Worm (Caenorhabditis elegans) whole organism, L4 larva: ENCODE data around the gene W04G3.5.

Experiments
- D1046.2 ChIP-seq: fragments of 200-800 bp; sonication (Bioruptor generic); IDR thresholded peaks from 2 replicates; pipeline ENCODE4 v1.3.6; 2022; ENCODE audit warnings: missing genetic modification characterization, missing compliant biosample characterization
- F49E8.2 ChIP-seq: sonication (generic microtip); optimal IDR thresholded peaks from 2 replicates; lab custom pipeline; 2016; ENCODE audit warnings: missing compliant biosample characterization, mild to moderate bottlenecking, missing genetic modification characterization, borderline replicate concordance
- Y105C5A.15 ChIP-seq: fragments of 200-800 bp; sonication (Bioruptor generic); IDR thresholded peaks from 2 replicates; pipeline ENCODE4 v1.3.6; 2022; ENCODE audit warnings: missing genetic modification characterization, missing compliant biosample characterization
- Y5F2A.4 ChIP-seq: fragments of 200-800 bp; sonication (Bioruptor generic); optimal IDR thresholded peaks from 2 replicates; lab custom pipeline; 2018; ENCODE audit warnings: mild to moderate bottlenecking, missing genetic modification characterization, missing compliant biosample characterization
- ZK337.2 ChIP-seq: fragments of 200-800 bp; sonication (Bioruptor generic); IDR thresholded peaks from 2 replicates; pipeline ENCODE4 v1.3.6; 2022; ENCODE audit warnings: missing genetic modification reagents, missing genetic modification characterization, missing compliant biosample characterization
- attf-4 ChIP-seq: sonication (generic microtip); optimal IDR thresholded peaks from 3 replicates; lab custom pipeline; 2017; ENCODE audit warnings: missing biosample characterization, missing genetic modification characterization
- ceh-28 ChIP-seq: fragments of 150-350 bp; optimal IDR thresholded peaks from 2 replicates; lab custom pipeline; 2014; ENCODE audit warnings: missing biosample characterization, missing genetic modification reagents, missing genetic modification characterization
- ceh-44 ChIP-seq: fragments of 200-800 bp; sonication (Bioruptor generic); IDR thresholded peaks from 2 replicates; pipeline ENCODE4 v1.3.6; 2022; ENCODE audit warnings: missing genetic modification reagents, missing genetic modification characterization, missing compliant biosample characterization
- ceh-62 ChIP-seq: sonication (generic microtip); optimal IDR thresholded peaks from 2 replicates; lab custom pipeline; 2017; ENCODE audit warnings: missing biosample characterization, missing genetic modification characterization
- ces-1 ChIP-seq: fragments of 150-350 bp; sonication (generic microtip); optimal IDR thresholded peaks from 4 replicates; lab custom pipeline; 2014; ENCODE audit warnings: missing biosample characterization, missing genetic modification reagents, missing genetic modification characterization
- cey-2 ChIP-seq: sonication (generic microtip); optimal IDR thresholded peaks from 3 replicates; lab custom pipeline; 2017; ENCODE audit warnings: missing genetic modification characterization, mild to moderate bottlenecking, missing compliant biosample characterization, antibody characterized with exemption, borderline replicate concordance; ENCODE audit not compliant: insufficient read depth
- ctbp-1 ChIP-seq: fragments of 200-800 bp; sonication (Bioruptor generic); IDR thresholded peaks from 2 replicates; pipeline ENCODE4 v1.3.6; 2022; ENCODE audit warnings: missing genetic modification reagents, missing genetic modification characterization, missing compliant biosample characterization
- daf-16 ChIP-seq, 3 experiments: sonication (generic microtip); optimal IDR thresholded peaks; 2 replicates each; lab custom pipeline; 2016 to 2017; ENCODE audit warnings: missing genetic modification characterization in 3 of 3, missing genetic modification reagents in 3 of 3, mild to moderate bottlenecking in 2 of 3, missing compliant biosample characterization in 2 of 3, missing biosample characterization in 1 of 3, moderate library complexity in 1 of 3
- daf-19 ChIP-seq: fragments of 200-800 bp; sonication (Bioruptor generic); conservative IDR thresholded peaks from 2 replicates; pipeline ENCODE4 v1.3.6; 2022; ENCODE audit warnings: missing genetic modification characterization, missing compliant biosample characterization
- daf-8 ChIP-seq: fragments of 200-800 bp; sonication (Bioruptor generic); IDR thresholded peaks from 2 replicates; pipeline ENCODE4 v1.3.6; 2022; ENCODE audit warnings: missing genetic modification characterization, missing compliant biosample characterization
- dmd-6 ChIP-seq: fragments of 200-800 bp; sonication (Bioruptor generic); IDR thresholded peaks from 2 replicates; pipeline ENCODE4 v1.3.6; 2022; ENCODE audit warnings: missing genetic modification reagents, missing genetic modification characterization, missing compliant biosample characterization
- dpl-1 ChIP-seq: fragments of 150-350 bp; optimal IDR thresholded peaks from 2 replicates; lab custom pipeline; 2014; ENCODE audit warnings: missing biosample characterization, missing genetic modification reagents, missing genetic modification characterization
- duxl-1 ChIP-seq: sonication (generic microtip); optimal IDR thresholded peaks from 2 replicates; lab custom pipeline; 2016; ENCODE audit warnings: mild to moderate bottlenecking, missing genetic modification characterization, moderate library complexity, missing compliant biosample characterization; ENCODE audit not compliant: poor library complexity
- dve-1 ChIP-seq: sonication (generic microtip); optimal IDR thresholded peaks from 2 replicates; lab custom pipeline; 2017; ENCODE audit warnings: antibody characterized with exemption, mild to moderate bottlenecking, missing genetic modification characterization, missing compliant biosample characterization; ENCODE audit not compliant: insufficient read depth
- fkh-10 ChIP-seq: fragments of 150-350 bp; optimal IDR thresholded peaks from 2 replicates; lab custom pipeline; 2014; ENCODE audit warnings: missing biosample characterization, missing genetic modification reagents, missing genetic modification characterization
- fos-1 ChIP-seq: fragments of 150-350 bp; optimal IDR thresholded peaks from 2 replicates; lab custom pipeline; 2014; ENCODE audit warnings: missing biosample characterization, missing genetic modification characterization
- gei-8 ChIP-seq: fragments of 200-800 bp; sonication (Bioruptor generic); optimal IDR thresholded peaks from 2 replicates; lab custom pipeline; 2018; ENCODE audit warnings: mild to moderate bottlenecking, missing genetic modification characterization, missing compliant biosample characterization
- hif-1 ChIP-seq, 2 experiments: sonication (generic microtip); optimal IDR thresholded peaks; 2 replicates each; lab custom pipeline; 2016 to 2017; ENCODE audit warnings: missing compliant biosample characterization in 2 of 2, missing genetic modification characterization in 2 of 2, missing genetic modification reagents in 2 of 2, missing genotype in 2 of 2, mild to moderate bottlenecking in 1 of 2
- hlh-30 ChIP-seq: sonication (generic microtip); optimal IDR thresholded peaks from 2 replicates; lab custom pipeline; 2017; ENCODE audit warnings: antibody characterized with exemption, mild to moderate bottlenecking, missing genetic modification characterization, missing compliant biosample characterization; ENCODE audit not compliant: insufficient read depth
- hmg-1.1 ChIP-seq: fragments of 200-800 bp; sonication (Bioruptor generic); IDR thresholded peaks from 2 replicates; pipeline ENCODE4 v1.3.6; 2022; ENCODE audit warnings: missing genetic modification reagents, missing genetic modification characterization, missing compliant biosample characterization
- lin-29 ChIP-seq: fragments of 200-800 bp; sonication (Bioruptor generic); IDR thresholded peaks from 2 replicates; pipeline ENCODE4 v1.3.6; 2022; ENCODE audit warnings: missing genetic modification reagents, missing genetic modification characterization, missing compliant biosample characterization
- mdt-29 ChIP-seq: fragments of 200-800 bp; sonication (Bioruptor generic); IDR thresholded peaks from 2 replicates; pipeline ENCODE4 v1.3.6; 2022; ENCODE audit warnings: missing genetic modification reagents, missing genetic modification characterization, missing compliant biosample characterization
- mep-1 ChIP-seq: fragments of 150-350 bp; sonication (generic microtip); optimal IDR thresholded peaks from 3 replicates; lab custom pipeline; 2014; ENCODE audit warnings: missing biosample characterization, missing genetic modification characterization
- mxl-2 ChIP-seq: fragments of 200-800 bp; sonication (Bioruptor generic); conservative IDR thresholded peaks from 2 replicates; pipeline ENCODE4 v1.3.6; 2022; ENCODE audit warnings: missing genetic modification reagents, missing genetic modification characterization, missing compliant biosample characterization
- nhr-237 ChIP-seq: sonication (generic microtip); optimal IDR thresholded peaks from 2 replicates; lab custom pipeline; 2017; ENCODE audit warnings: missing biosample characterization, missing genetic modification characterization
- nhr-41 ChIP-seq: fragments of 200-800 bp; sonication (Bioruptor generic); IDR thresholded peaks from 2 replicates; pipeline ENCODE4 v1.3.6; 2022; ENCODE audit warnings: missing genetic modification reagents, missing genetic modification characterization, missing compliant biosample characterization
- nhr-42 ChIP-seq: fragments of 200-800 bp; sonication (Bioruptor generic); IDR thresholded peaks from 2 replicates; pipeline ENCODE4 v1.3.6; 2022; ENCODE audit warnings: missing genetic modification characterization, missing compliant biosample characterization
- nhr-48 ChIP-seq: sonication (generic microtip); optimal IDR thresholded peaks from 2 replicates; lab custom pipeline; 2016; ENCODE audit warnings: mild to moderate bottlenecking, missing genetic modification characterization, missing compliant biosample characterization
- pha-4 ChIP-seq, 2 experiments: fragments of 150-350 bp in 1 of 2; fragments of 200-800 bp in 1 of 2; sonication (Bioruptor generic) in 1 of 2; IDR thresholded peaks in 1 of 2; optimal IDR thresholded peaks in 1 of 2; 2 replicates each; pipeline versions ENCODE4 v1.3.6 to Lab custom; 2014 to 2022; ENCODE audit warnings: missing genetic modification characterization in 2 of 2, missing genetic modification reagents in 2 of 2, missing biosample characterization in 1 of 2, missing compliant biosample characterization in 1 of 2
- pqm-1 ChIP-seq: sonication (generic microtip); optimal IDR thresholded peaks from 2 replicates; lab custom pipeline; 2017; ENCODE audit warnings: missing biosample characterization, missing genetic modification characterization
- saeg-2 ChIP-seq: fragments of 200-800 bp; sonication (Bioruptor generic); IDR thresholded peaks from 2 replicates; pipeline ENCODE4 v1.3.6; 2022; ENCODE audit warnings: missing genetic modification reagents, missing genetic modification characterization, missing compliant biosample characterization
- sdz-12 ChIP-seq: fragments of 200-800 bp; sonication (Bioruptor generic); optimal IDR thresholded peaks from 2 replicates; lab custom pipeline; 2018; ENCODE audit warnings: mild to moderate bottlenecking, missing genetic modification characterization, missing compliant biosample characterization
- set-16 ChIP-seq: fragments of 200-800 bp; sonication (Bioruptor generic); IDR thresholded peaks from 2 replicates; pipeline ENCODE4 v1.3.6; 2022; ENCODE audit warnings: missing genetic modification reagents, missing genetic modification characterization, missing compliant biosample characterization
- skn-1 ChIP-seq: fragments of 150-350 bp; optimal IDR thresholded peaks from 2 replicates; lab custom pipeline; 2014; ENCODE audit warnings: missing biosample characterization, missing genetic modification characterization
- snpc-4 ChIP-seq: fragments of 150-350 bp; optimal IDR thresholded peaks from 2 replicates; lab custom pipeline; 2014; ENCODE audit warnings: missing biosample characterization, missing genetic modification characterization
- spr-3 ChIP-seq: fragments of 200-800 bp; sonication (Bioruptor generic); optimal IDR thresholded peaks from 2 replicates; lab custom pipeline; 2018; ENCODE audit warnings: mild to moderate bottlenecking, missing genetic modification characterization, missing compliant biosample characterization
- unc-39 ChIP-seq: sonication (generic microtip); optimal IDR thresholded peaks from 2 replicates; lab custom pipeline; 2017; ENCODE audit warnings: missing biosample characterization, missing genetic modification characterization
- vab-7 ChIP-seq: fragments of 200-800 bp; sonication (Bioruptor generic); IDR thresholded peaks from 2 replicates; pipeline ENCODE4 v1.3.6; 2022; ENCODE audit warnings: missing genetic modification reagents, missing genetic modification characterization, missing compliant biosample characterization
- zag-1 ChIP-seq: fragments of 150-350 bp; optimal IDR thresholded peaks from 2 replicates; lab custom pipeline; 2014; ENCODE audit warnings: missing biosample characterization, missing genetic modification characterization
- zfp-2 ChIP-seq: sonication (generic microtip); optimal IDR thresholded peaks from 2 replicates; lab custom pipeline; 2016; ENCODE audit warnings: mild to moderate bottlenecking, missing genetic modification characterization, missing compliant biosample characterization
- zfp-3 ChIP-seq: fragments of 200-800 bp; sonication (Bioruptor generic); conservative IDR thresholded peaks from 2 replicates; pipeline ENCODE4 v1.3.6; 2022; ENCODE audit warnings: missing genetic modification reagents, missing genetic modification characterization, missing compliant biosample characterization
- zip-11 ChIP-seq: fragments of 200-800 bp; sonication (Bioruptor generic); IDR thresholded peaks from 2 replicates; pipeline ENCODE4 v1.3.6; 2022; ENCODE audit warnings: missing genetic modification characterization, missing compliant biosample characterization
- ztf-7 ChIP-seq: fragments of 150-350 bp; optimal IDR thresholded peaks from 2 replicates; lab custom pipeline; 2014; ENCODE audit warnings: missing biosample characterization, missing genetic modification characterization

The W04G3.5 gene

DNA sequence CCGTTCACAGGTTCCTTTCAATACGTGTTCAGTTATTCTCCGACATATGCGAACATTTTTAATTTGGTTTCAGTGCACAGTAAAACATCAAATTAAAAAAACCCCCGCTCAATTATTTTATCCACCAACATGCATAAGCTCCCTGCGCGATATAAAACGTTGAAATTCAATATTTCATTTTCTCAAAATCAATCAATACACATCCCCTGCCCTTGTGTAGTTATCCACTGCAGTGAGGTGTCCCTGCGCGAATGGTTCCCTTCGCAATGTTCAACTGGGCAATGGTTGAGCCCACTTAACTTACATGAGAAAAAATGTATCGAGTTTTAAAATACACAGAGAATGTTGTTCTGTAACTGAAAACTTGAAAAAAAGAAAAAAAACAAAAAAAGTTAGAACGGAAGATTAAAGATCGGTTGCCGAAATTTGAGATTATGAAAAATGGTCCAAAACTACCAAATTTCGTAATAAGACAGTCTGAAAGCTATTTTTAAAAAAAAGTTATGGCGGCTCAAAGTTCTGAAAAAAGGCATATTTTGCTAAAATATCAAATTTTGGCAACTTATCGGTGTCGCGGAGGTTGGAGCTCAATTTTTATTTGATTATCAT is 20.6 kb downstream of the W04G3.5 start (continued):
- TF ChIP-seq dve-1 (tag; lab: Kevin White, UChicago) (peak; percentile 100), set-16 (GFP tag; lab: Robert Waterston, UW) (no peak), ces-1 (GFP tag; lab: Kevin White, UChicago) (peak; percentile 98), nhr-48 (tag; lab: Kevin White, UChicago) (peak; percentile 98), zag-1 (tag; lab: Kevin White, UChicago) (peak; percentile 100), ZK337.2 (GFP tag; lab: Robert Waterston, UW) (peak; percentile 94), lin-29 (GFP tag; lab: Robert Waterston, UW) (peak; percentile 99), hif-1 (tag; optimal IDR thresholded peaks at IDR 0.05; lab: Kevin White, UChicago) (peak; percentile 87 to 91), zfp-3 (GFP tag; lab: Robert Waterston, UW) (peak; percentile 98), cey-2 (tag; lab: Kevin White, UChicago) (peak; percentile 61), ceh-62 (peak; percentile 28), nhr-41 (GFP tag; lab: Robert Waterston, UW) (peak; percentile 91), hmg-1.1 (GFP tag; lab: Robert Waterston, UW) (peak; percentile 100), Y105C5A.15 (GFP tag; lab: Robert Waterston, UW) (peak; percentile 98), daf-19 (GFP tag; lab: Robert Waterston, UW) (peak; percentile 99), Y5F2A.4 (GFP tag; lab: Kevin White, UChicago) (peak; percentile 98), nhr-42 (GFP tag; lab: Robert Waterston, UW) (peak; percentile 100), pqm-1 (peak; percentile 82), dpl-1 (GFP tag; lab: Kevin White, UChicago) (peak; percentile 82), skn-1 (peak; percentile 93), unc-39 (tag; lab: Kevin White, UChicago) (peak; percentile 94), mep-1 (peak; percentile 100), ceh-28 (peak; percentile 100), daf-8 (GFP tag; lab: Robert Waterston, UW) (peak; percentile 93; the same call in 1 of the 2 replicates), vab-7 (peak; percentile 99)

- TF ChIP-seq saeg-2 (GFP tag; lab: Robert Waterston, UW) (0 out of 2 replicates have a peak, but pooled peaks have one; percentile 73), mxl-2 (GFP tag; lab: Robert Waterston, UW) (no peak), pqm-1 (no peak), duxl-1 (peak; percentile 93), mdt-29 (GFP tag; lab: Robert Waterston, UW) (no peak), gei-8 (peak; percentile 55), pha-4 (GFP tag; IDR thresholded peaks at IDR 0.05; lab: Robert Waterston, UW) (peak; percentile 90), pha-4 (tag; optimal IDR thresholded peaks at IDR 0.05; lab: Kevin White, UChicago) (no peak), zip-11 (GFP tag; lab: Robert Waterston, UW) (no peak), F49E8.2 (tag; lab: Kevin White, UChicago) (peak; percentile 65), ceh-44 (GFP tag; lab: Robert Waterston, UW) (peak; percentile 75; the same call in 1 of the 2 replicates), daf-16 (GFP tag; optimal IDR thresholded peaks at IDR 0.05; lab: Kevin White, UChicago) (peak; percentile 54 to 95), daf-16 (tag; optimal IDR thresholded peaks at IDR 0.05; lab: Kevin White, UChicago) (peak; percentile 74), fos-1 (tag; lab: Kevin White, UChicago) (no peak), dmd-6 (peak; percentile 88), attf-4 (tag; lab: Kevin White, UChicago) (no peak), nhr-237 (tag; lab: Kevin White, UChicago) (no peak), dve-1 (tag; lab: Kevin White, UChicago) (peak; percentile 79), snpc-4 (tag; lab: Kevin White, UChicago) (no peak), sdz-12 (GFP tag; lab: Kevin White, UChicago) (peak; percentile 59), hlh-30 (tag; lab: Kevin White, UChicago) (peak; percentile 78), fkh-10 (peak; percentile 4), spr-3 (no peak), ztf-7 (tag; lab: Kevin White, UChicago) (peak; percentile 86), zfp-2 (peak; percentile 16), ctbp-1 (peak; percentile 94), D1046.2 (GFP tag; lab: Robert Waterston, UW) (peak; percentile 84), nhr-41 (GFP tag; lab: Robert Waterston, UW) (peak; percentile 89; the same call in 1 of the 2 replicates)
These were observed 22.0 kb downstream of the W04G3.5 start for ce11 chrX:11095480-11095879.
